Fruit fly (Drosophila melanogaster) whole organism, embryonic: Measurements from ENCODE around the gene IntS6.

Experiments
- Adf1 ChIP-seq: fragments of 200-800 bp; sonication (Bioruptor generic); IDR thresholded peaks from 2 replicates; pipeline ENCODE4 v1.3.6; 2022; ENCODE audit warnings: missing biosample characterization, missing genetic modification characterization
- Antp ChIP-seq: fragments of 200-800 bp; sonication (Bioruptor generic); optimal IDR thresholded peaks from 3 replicates; lab custom pipeline; 2016; ENCODE audit warnings: missing biosample characterization, missing genetic modification characterization
- CG1024 ChIP-seq: fragments of 200-800 bp; sonication (Bioruptor generic); IDR thresholded peaks from 2 replicates; pipeline ENCODE4 v1.3.6; 2022; ENCODE audit warnings: missing biosample characterization, missing genetic modification characterization
- CG11723 ChIP-seq: fragments of 200-800 bp; sonication (Bioruptor generic); optimal IDR thresholded peaks from 2 replicates; lab custom pipeline; 2017; ENCODE audit warnings: missing biosample characterization, mild to moderate bottlenecking, missing genetic modification characterization
- CG1233 ChIP-seq: fragments of 200-800 bp; sonication (Bioruptor generic); optimal IDR thresholded peaks from 4 replicates; lab custom pipeline; 2018; ENCODE audit warnings: missing biosample characterization, mild to moderate bottlenecking, missing genetic modification characterization
- CG12391 ChIP-seq: fragments of 200-800 bp; sonication (Bioruptor generic); optimal IDR thresholded peaks from 3 replicates; lab custom pipeline; 2018; ENCODE audit warnings: missing biosample characterization, mild to moderate bottlenecking, missing genetic modification characterization, moderate library complexity
- CG14050 ChIP-seq: fragments of 200-800 bp; sonication (Bioruptor generic); IDR thresholded peaks from 3 replicates; pipeline ENCODE4 v1.3.6; 2022; ENCODE audit warnings: missing biosample characterization, missing genetic modification characterization
- CG15514 ChIP-seq: fragments of 200-800 bp; sonication (Bioruptor generic); optimal IDR thresholded peaks from 3 replicates; lab custom pipeline; 2017; ENCODE audit warnings: missing biosample characterization, missing genetic modification characterization, mild to moderate bottlenecking, moderate library complexity, missing genetic modification reagents
- CG17568 ChIP-seq: fragments of 200-800 bp; sonication (Bioruptor generic); optimal IDR thresholded peaks from 2 replicates; lab custom pipeline; 2018; ENCODE audit warnings: missing biosample characterization, mild to moderate bottlenecking, missing genetic modification characterization, moderate library complexity
- CG18262 ChIP-seq: fragments of 200-800 bp; optimal IDR thresholded peaks from 3 replicates; lab custom pipeline; 2019; ENCODE audit warnings: missing biosample characterization, mild to moderate bottlenecking, missing genetic modification characterization, moderate library complexity
- CG2129 ChIP-seq: fragments of 200-800 bp; sonication (Bioruptor generic); IDR thresholded peaks from 2 replicates; pipeline ENCODE4 v1.3.6; 2022; ENCODE audit warnings: missing biosample characterization, missing genetic modification characterization; ENCODE audit not compliant: partially characterized antibody
- CG30403 ChIP-seq: fragments of 200-800 bp; sonication (Bioruptor generic); optimal IDR thresholded peaks from 3 replicates; lab custom pipeline; 2016; ENCODE audit warnings: missing biosample characterization, missing genetic modification characterization
- CG32767 ChIP-seq: fragments of 200-800 bp; sonication (Bioruptor generic); IDR thresholded peaks from 2 replicates; pipeline ENCODE4 v1.3.6; 2022; ENCODE audit warnings: missing biosample characterization, missing genetic modification characterization
- CG3847 ChIP-seq: fragments of 200-800 bp; sonication (Bioruptor generic); IDR thresholded peaks from 2 replicates; pipeline ENCODE4 v1.3.6; 2022; ENCODE audit warnings: missing biosample characterization, missing genetic modification characterization
- CG43689 ChIP-seq: fragments of 200-800 bp; sonication (Bioruptor generic); IDR thresholded peaks from 2 replicates; pipeline ENCODE4 v1.3.6; 2022; ENCODE audit warnings: missing biosample characterization, missing genetic modification characterization
- CG6254 ChIP-seq: fragments of 200-800 bp; sonication (Bioruptor generic); optimal IDR thresholded peaks from 3 replicates; lab custom pipeline; 2017; ENCODE audit warnings: mild to moderate bottlenecking, missing biosample characterization, missing genetic modification reagents, missing genetic modification characterization
- CG6654 ChIP-seq: fragments of 200-800 bp; sonication (Bioruptor generic); optimal IDR thresholded peaks from 2 replicates; lab custom pipeline; 2017; ENCODE audit warnings: missing biosample characterization, mild to moderate bottlenecking, missing genetic modification characterization
- CG6683 ChIP-seq: fragments of 200-800 bp; sonication (Bioruptor generic); optimal IDR thresholded peaks from 2 replicates; lab custom pipeline; 2017; ENCODE audit warnings: missing biosample characterization, mild to moderate bottlenecking, missing genetic modification characterization, missing genetic modification reagents
- CG8478 ChIP-seq: fragments of >200 bp; optimal IDR thresholded peaks from 2 replicates; lab custom pipeline; 2018
- CG9932 ChIP-seq: fragments of 200-800 bp; sonication (Bioruptor generic); IDR thresholded peaks from 2 replicates; pipeline ENCODE4 v1.3.6; 2022; ENCODE audit warnings: missing biosample characterization, missing genetic modification characterization
- Dll ChIP-seq: fragments of 200-800 bp; sonication (Bioruptor generic); IDR thresholded peaks from 4 replicates; pipeline ENCODE4 v1.3.6; 2022; ENCODE audit warnings: missing biosample characterization, missing genetic modification characterization; ENCODE audit not compliant: partially characterized antibody
- HmgZ ChIP-seq: fragments of 200-800 bp; sonication (Bioruptor generic); optimal IDR thresholded peaks from 2 replicates; lab custom pipeline; 2018; ENCODE audit warnings: missing biosample characterization, mild to moderate bottlenecking, missing genetic modification characterization
- Mrtf ChIP-seq: fragments of 200-800 bp; sonication (Bioruptor generic); IDR thresholded peaks from 3 replicates; pipeline ENCODE4 v1.3.6; 2022; ENCODE audit warnings: missing biosample characterization, missing genetic modification characterization
- Neu2 ChIP-seq: fragments of 200-800 bp; sonication (Bioruptor generic); optimal IDR thresholded peaks from 3 replicates; lab custom pipeline; 2016; ENCODE audit warnings: missing biosample characterization, missing genetic modification characterization, borderline replicate concordance
- Nf-YB ChIP-seq: fragments of 200-800 bp; sonication (Bioruptor generic); optimal IDR thresholded peaks from 3 replicates; lab custom pipeline; 2019; ENCODE audit warnings: missing biosample characterization, mild to moderate bottlenecking, missing genetic modification characterization, moderate library complexity
- Oaz ChIP-seq: fragments of 200-800 bp; sonication (Bioruptor generic); IDR thresholded peaks from 2 replicates; pipeline ENCODE4 v1.3.6; 2022; ENCODE audit warnings: missing biosample characterization, missing genetic modification characterization
- Ptx1 ChIP-seq: fragments of 200-800 bp; sonication (Bioruptor generic); IDR thresholded peaks from 2 replicates; pipeline ENCODE4 v1.3.6; 2022; ENCODE audit warnings: missing biosample characterization, missing genetic modification characterization
- Vsx1 ChIP-seq: fragments of 200-800 bp; sonication (Bioruptor generic); optimal IDR thresholded peaks from 2 replicates; lab custom pipeline; 2017; ENCODE audit warnings: missing biosample characterization, mild to moderate bottlenecking, missing genetic modification characterization, missing genetic modification reagents
- Xbp1 ChIP-seq: fragments of 200-800 bp; sonication (Bioruptor generic); optimal IDR thresholded peaks from 3 replicates; lab custom pipeline; 2016; ENCODE audit warnings: missing biosample characterization, mild to moderate bottlenecking, missing genetic modification characterization
- abd-A ChIP-seq: fragments of 200-800 bp; sonication (Bioruptor generic); optimal IDR thresholded peaks from 3 replicates; lab custom pipeline; 2019; ENCODE audit warnings: missing biosample characterization, mild to moderate bottlenecking, missing genetic modification characterization, moderate library complexity
- br ChIP-seq: fragments of >200 bp; optimal IDR thresholded peaks from 2 replicates; lab custom pipeline; 2017
- cas ChIP-seq: fragments of 200-800 bp; sonication (Bioruptor generic); IDR thresholded peaks from 2 replicates; pipeline ENCODE4 v1.3.6; 2022; ENCODE audit warnings: missing biosample characterization, missing genetic modification characterization
- caup ChIP-seq: fragments of 200-800 bp; sonication (Bioruptor generic); optimal IDR thresholded peaks from 3 replicates; lab custom pipeline; 2017; ENCODE audit warnings: missing biosample characterization, mild to moderate bottlenecking, missing genetic modification characterization, moderate library complexity; ENCODE audit not compliant: severe bottlenecking
- dmrt99B ChIP-seq: fragments of 200-800 bp; sonication (Bioruptor generic); optimal IDR thresholded peaks from 2 replicates; lab custom pipeline; 2018; ENCODE audit warnings: missing biosample characterization, mild to moderate bottlenecking, missing genetic modification characterization, moderate library complexity
- gcm ChIP-seq: fragments of 200-800 bp; sonication (Bioruptor generic); optimal IDR thresholded peaks from 2 replicates; lab custom pipeline; 2019; ENCODE audit warnings: missing biosample characterization, mild to moderate bottlenecking, missing genetic modification characterization, moderate library complexity
- gfzf ChIP-seq: fragments of 200-800 bp; sonication (Bioruptor generic); optimal IDR thresholded peaks from 2 replicates; lab custom pipeline; 2016; ENCODE audit warnings: missing biosample characterization, mild to moderate bottlenecking, missing genetic modification characterization, moderate library complexity
- gt ChIP-seq: fragments of 200-800 bp; sonication (Bioruptor generic); IDR thresholded peaks from 2 replicates; pipeline ENCODE4 v1.3.6; 2022; ENCODE audit warnings: missing biosample characterization, missing genetic modification characterization
- mam ChIP-seq: fragments of 200-800 bp; sonication (Bioruptor generic); optimal IDR thresholded peaks from 3 replicates; lab custom pipeline; 2016; ENCODE audit warnings: missing biosample characterization, missing genetic modification characterization
- nau ChIP-seq: fragments of 200-800 bp; sonication (Bioruptor generic); optimal IDR thresholded peaks from 3 replicates; lab custom pipeline; 2017; ENCODE audit warnings: missing biosample characterization, mild to moderate bottlenecking, missing genetic modification characterization, missing genetic modification reagents
- p53 ChIP-seq: fragments of 200-800 bp; sonication (Bioruptor generic); optimal IDR thresholded peaks from 2 replicates; lab custom pipeline; 2016; ENCODE audit warnings: missing biosample characterization, missing genetic modification characterization
- pan ChIP-seq, 4 experiments: fragments of >200 bp in 3 of 4; fragments of 200-800 bp in 1 of 4; sonication (Bioruptor generic) in 1 of 4; optimal IDR thresholded peaks in 3 of 4; IDR thresholded peaks in 1 of 4; 2 replicates each; pipeline versions ENCODE4 v1.3.6 to Lab custom; 2017 to 2022; ENCODE audit warnings: missing biosample characterization in 2 of 4, missing genetic modification characterization in 2 of 4, mixed read lengths in 1 of 4
- pros ChIP-seq: fragments of 200-800 bp; sonication (Bioruptor generic); optimal IDR thresholded peaks from 3 replicates; lab custom pipeline; 2019; ENCODE audit warnings: missing biosample characterization, mild to moderate bottlenecking, missing genetic modification characterization, moderate library complexity
- scrt ChIP-seq: fragments of 200-800 bp; sonication (Bioruptor generic); optimal IDR thresholded peaks from 2 replicates; lab custom pipeline; 2018; ENCODE audit warnings: missing biosample characterization, mild to moderate bottlenecking, missing genetic modification characterization, moderate library complexity
- sens ChIP-seq: fragments of 200-800 bp; sonication (Bioruptor generic); peaks from one replicate; lab custom pipeline; 2016; ENCODE audit warnings: missing biosample characterization, missing genetic modification characterization
- sens-2 ChIP-seq: fragments of 200-800 bp; sonication (Bioruptor generic); IDR thresholded peaks from 2 replicates; pipeline ENCODE4 v1.3.6; 2022; ENCODE audit warnings: missing biosample characterization, missing genetic modification characterization
- so ChIP-seq: fragments of 200-800 bp; sonication (Bioruptor generic); IDR thresholded peaks from 3 replicates; pipeline ENCODE4 v1.3.6; 2022; ENCODE audit warnings: missing biosample characterization, missing genetic modification characterization
- tll ChIP-seq, 2 experiments: fragments of 200-800 bp in 1 of 2; fragments of >200 bp in 1 of 2; sonication (Bioruptor generic) in 1 of 2; optimal IDR thresholded peaks; 2 replicates each; lab custom pipeline; 2017 to 2019; ENCODE audit warnings: missing biosample characterization in 2 of 2, missing genetic modification characterization in 2 of 2, mild to moderate bottlenecking in 1 of 2, moderate library complexity in 1 of 2
- wek ChIP-seq: fragments of 200-800 bp; sonication (Bioruptor generic); optimal IDR thresholded peaks from 3 replicates; lab custom pipeline; 2018; ENCODE audit warnings: missing biosample characterization, mild to moderate bottlenecking, missing genetic modification characterization, moderate library complexity

The IntS6 gene

dm6 chrX:5699824-5700498, 47.1 kb downstream of the IntS6 start (continued):
- TF ChIP-seq CG1233: peak; percentile 24
- no peak for TF ChIP-seq CG2129 (GFP tag; lab: Robert Waterston, UW)
- peak; percentile 29; the same call in 1 of the 3 replicates for TF ChIP-seq CG14050 (GFP tag; lab: Robert Waterston, UW)
- peak; percentile 4 for TF ChIP-seq CG6683 (GFP tag; lab: Kevin White, UChicago)
- TF ChIP-seq Neu2: no peak
- TF ChIP-seq sens (GFP tag; lab: Kevin White, UChicago): peak; percentile 90
- TF ChIP-seq CG1024 (GFP tag; lab: Robert Waterston, UW): peak; percentile 43; the same call in 1 of the 2 replicates
- peak; percentile 46 for TF ChIP-seq CG6254 (GFP tag; lab: Kevin White, UChicago)
- peak; percentile 21 for TF ChIP-seq CG15514 (GFP tag; lab: Kevin White, UChicago)
- TF ChIP-seq pros (GFP tag; lab: Kevin White, UChicago): no peak
- 0 out of 3 replicates have a peak, but pooled peaks have one; percentile 55 for TF ChIP-seq so (GFP tag; lab: Robert Waterston, UW)
- TF ChIP-seq Dll: no peak
- peak; percentile 74 for TF ChIP-seq CG18262
- TF ChIP-seq Nf-YB (GFP tag; lab: Kevin White, UChicago): peak; percentile 39
- peak; percentile 28 for TF ChIP-seq caup (GFP tag; lab: Kevin White, UChicago)
- TF ChIP-seq Vsx1 (GFP tag; lab: Kevin White, UChicago): peak; percentile 78
- TF ChIP-seq cas: no peak
- no peak for TF ChIP-seq CG9932 (GFP tag; lab: Robert Waterston, UW)
- peak; percentile 32 for TF ChIP-seq gcm (GFP tag; lab: Kevin White, UChicago)
- no peak for TF ChIP-seq gt (GFP tag; lab: Robert Waterston, UW)
- TF ChIP-seq wek: no peak
- peak; percentile 71 for TF ChIP-seq Ptx1 (GFP tag; lab: Robert Waterston, UW)
- TF ChIP-seq nau (GFP tag; lab: Kevin White, UChicago): no peak
- TF ChIP-seq scrt (GFP tag; lab: Kevin White, UChicago): peak; percentile 49
- TF ChIP-seq CG12391 (tag; lab: Kevin White, UChicago): peak; percentile 76
- no peak for TF ChIP-seq CG43689
- peak; percentile 73 for TF ChIP-seq CG30403 (GFP tag; lab: Kevin White, UChicago)
- TF ChIP-seq CG11723 (GFP tag; lab: Kevin White, UChicago): peak; percentile 26
- no peak for TF ChIP-seq CG17568 (GFP tag; lab: Kevin White, UChicago)
- peak; percentile 21 for TF ChIP-seq Antp
- peak; percentile 11 for TF ChIP-seq HmgZ
- TF ChIP-seq br (lab: Kevin White, UChicago): no peak
- peak; percentile 67 for TF ChIP-seq abd-A
- TF ChIP-seq Mrtf (GFP tag; lab: Robert Waterston, UW): 0 out of 3 replicates have a peak, but pooled peaks have one; percentile 25
- TF ChIP-seq CG32767: peak; percentile 39; the same call in 1 of the 2 replicates
- TF ChIP-seq Xbp1 (GFP tag; lab: Kevin White, UChicago): peak; percentile 74
- TF ChIP-seq mam (GFP tag; lab: Kevin White, UChicago): peak; percentile 46
- no peak for TF ChIP-seq CG8478 (lab: Kevin White, UChicago)
- TF ChIP-seq gfzf (GFP tag; lab: Kevin White, UChicago): no peak
- no peak for TF ChIP-seq p53 (GFP tag; lab: Kevin White, UChicago)
- peak; percentile 31 for TF ChIP-seq CG6654
- TF ChIP-seq pan (optimal IDR thresholded peaks at IDR 0.05; lab: Kevin White, UChicago): no peak
- peak in 1 of 2 experiments; percentile 28 for TF ChIP-seq pan (GFP tag; optimal IDR thresholded peaks at IDR 0.05 in 1 of 2, IDR thresholded peaks at IDR 0.05 in 1 of 2)
- TF ChIP-seq Adf1 (GFP tag; lab: Robert Waterston, UW): no peak
- TF ChIP-seq tll (GFP tag; optimal IDR thresholded peaks at IDR 0.05; lab: Kevin White, UChicago): no peak
- peak; percentile 81 for TF ChIP-seq dmrt99B (tag; lab: Kevin White, UChicago)
- TF ChIP-seq CG3847 (GFP tag; lab: Robert Waterston, UW): 0 out of 2 replicates have a peak, but pooled peaks have one; percentile 29
- peak; percentile 34; the same call in 1 of the 2 replicates for TF ChIP-seq Oaz (GFP tag; lab: Robert Waterston, UW)
- TF ChIP-seq sens-2 (GFP tag; lab: Robert Waterston, UW): no peak
